Worm (Caenorhabditis elegans) whole organism, young adult: ENCODE results near the gene rbm-34.

Source experiments
- ama-1 ChIP-seq, 3 experiments: fragments of 150-350 bp in 1 of 3; sonication (generic microtip) in 2 of 3; optimal IDR thresholded peaks; 2 replicates each; lab custom pipeline; 2014 to 2018; ENCODE audit warnings: missing biosample characterization in 2 of 3, missing genetic modification characterization in 2 of 3, missing genetic modification reagents in 2 of 3
- ceh-91 ChIP-seq: fragments of 200-800 bp; sonication (Bioruptor generic); IDR thresholded peaks from 2 replicates; pipeline ENCODE4 v1.3.6; 2022; ENCODE audit warnings: missing genetic modification reagents, missing genetic modification characterization, missing compliant biosample characterization
- chd-7 ChIP-seq: sonication (generic microtip); optimal IDR thresholded peaks from 2 replicates; lab custom pipeline; 2016; ENCODE audit warnings: mild to moderate bottlenecking, missing genetic modification characterization, moderate library complexity, missing compliant biosample characterization
- madf-10 ChIP-seq: sonication (generic microtip); optimal IDR thresholded peaks from 2 replicates; lab custom pipeline; 2016; ENCODE audit warnings: mild to moderate bottlenecking, missing genetic modification characterization, missing compliant biosample characterization
- nhr-80 ChIP-seq: sonication (generic microtip); optimal IDR thresholded peaks from 2 replicates; lab custom pipeline; 2016; ENCODE audit warnings: missing genetic modification characterization, missing compliant biosample characterization
- pbrm-1 ChIP-seq: fragments of 200-800 bp; sonication (Bioruptor generic); IDR thresholded peaks from 2 replicates; pipeline ENCODE4 v1.3.6; 2022; ENCODE audit warnings: missing genetic modification reagents, missing genetic modification characterization, missing compliant biosample characterization

ce11 chrIV:12078907-12079523, 6.2 kb upstream of the rbm-34 start, which contains the start of gene lex-1:
- TF ChIP-seq pbrm-1 (GFP tag; lab: Robert Waterston, UW): no peak
- TF ChIP-seq nhr-80 (tag; lab: Kevin White, UChicago): no peak
- no peak for TF ChIP-seq chd-7
- no peak for TF ChIP-seq ceh-91 (GFP tag; lab: Robert Waterston, UW)
- TF ChIP-seq ama-1 (optimal IDR thresholded peaks at IDR 0.05; lab: Kevin White, UChicago): no peak
- no peak for TF ChIP-seq ama-1 (GFP tag; optimal IDR thresholded peaks at IDR 0.05; lab: Kevin White, UChicago)
- TF ChIP-seq madf-10 (tag; lab: Kevin White, UChicago): no peak
